Worm (Caenorhabditis elegans): ENCODE measurements around the gene srw-121.

DNA sequence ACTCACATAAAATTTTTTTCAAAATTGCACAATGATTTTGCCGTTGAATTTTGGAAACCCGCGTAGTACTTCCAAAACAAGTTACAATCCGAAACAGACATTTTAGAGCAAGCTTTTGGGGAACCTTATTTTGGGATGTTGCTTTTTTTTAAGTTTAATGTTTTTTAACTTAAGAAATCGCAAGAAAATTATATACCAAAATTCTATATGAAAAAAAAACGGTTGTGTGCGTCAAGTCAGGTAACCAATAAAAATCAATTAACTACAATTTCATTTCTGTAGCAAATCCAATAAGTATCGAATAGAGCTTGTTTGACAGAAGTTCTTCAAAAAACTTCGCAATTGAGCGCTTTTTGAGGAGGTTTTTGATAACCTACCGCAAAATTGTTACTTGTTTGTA is 8.0 kb downstream of the srw-121 start, which contains the start of gene srw-117:
- no peak for TF ChIP-seq F49E8.2 (tag; optimal IDR thresholded peaks at IDR 0.05; ENCODE audit: insufficient read depth)
- TF ChIP-seq snpc-4 (GFP tag; optimal IDR thresholded peaks at IDR 0.05): no peak
- TF ChIP-seq snpc-4 (tag; optimal IDR thresholded peaks at IDR 0.05): no peak
- TF ChIP-seq nfya-2 (GFP tag; IDR thresholded peaks at IDR 0.05): no peak
- TF ChIP-seq F39B2.1 (GFP tag; IDR thresholded peaks at IDR 0.05): no peak
- TF ChIP-seq madf-3 (GFP tag; IDR thresholded peaks at IDR 0.05): no peak
- TF ChIP-seq ztf-28 (GFP tag; IDR thresholded peaks at IDR 0.05): no peak
- no peak for TF ChIP-seq F33H1.4 (GFP tag; IDR thresholded peaks at IDR 0.05)
- TF ChIP-seq tbx-9 (tag; optimal IDR thresholded peaks at IDR 0.05; ENCODE audit: borderline replicate concordance): no peak
- TF ChIP-seq K12H6.12 (tag; optimal IDR thresholded peaks at IDR 0.05): no peak
- no peak for TF ChIP-seq ama-1 (optimal IDR thresholded peaks at IDR 0.05)
- no peak for TF ChIP-seq ama-1 (GFP tag; optimal IDR thresholded peaks at IDR 0.05)
- TF ChIP-seq cebp-2 (GFP tag; IDR thresholded peaks at IDR 0.05): no peak
- TF ChIP-seq die-1 (tag; optimal IDR thresholded peaks at IDR 0.05): no peak

Data from whole organism, young adult.